Fruit fly (Drosophila melanogaster) whole organism, embryonic: ENCODE results near the gene Ada1-1.

Source experiments
- CG1024 ChIP-seq: fragments of 200-800 bp; sonication (Bioruptor generic); IDR thresholded peaks from 2 replicates; pipeline ENCODE4 v1.3.6; 2022; ENCODE audit warnings: missing biosample characterization, missing genetic modification characterization
- CG11085 ChIP-seq: fragments of 200-800 bp; sonication (Bioruptor generic); IDR thresholded peaks from 2 replicates; pipeline ENCODE4 v1.3.6; 2022; ENCODE audit warnings: missing biosample characterization, missing genetic modification characterization
- CG11504 ChIP-seq: fragments of 200-800 bp; sonication (Bioruptor generic); optimal IDR thresholded peaks from 3 replicates; lab custom pipeline; 2019; ENCODE audit warnings: missing biosample characterization, mild to moderate bottlenecking, missing genetic modification characterization, moderate library complexity
- CG14014 ChIP-seq: fragments of 200-800 bp; sonication (Bioruptor generic); IDR thresholded peaks from 2 replicates; pipeline ENCODE4 v1.3.6; 2022; ENCODE audit warnings: missing biosample characterization, missing genetic modification characterization
- CG14710 ChIP-seq: fragments of 200-800 bp; sonication (Bioruptor generic); optimal IDR thresholded peaks from 3 replicates; lab custom pipeline; 2019; ENCODE audit warnings: missing biosample characterization, mild to moderate bottlenecking, missing genetic modification characterization, moderate library complexity
- CG1603 ChIP-seq: fragments of 200-800 bp; sonication (Bioruptor generic); optimal IDR thresholded peaks from 2 replicates; lab custom pipeline; 2019; ENCODE audit warnings: missing biosample characterization, mild to moderate bottlenecking, missing genetic modification characterization, moderate library complexity
- CG17802 ChIP-seq: fragments of 200-800 bp; sonication (Bioruptor generic); optimal IDR thresholded peaks from 2 replicates; lab custom pipeline; 2018; ENCODE audit warnings: missing biosample characterization, mild to moderate bottlenecking, missing genetic modification characterization, moderate library complexity
- CG2678 ChIP-seq: fragments of 200-800 bp; sonication (Bioruptor generic); optimal IDR thresholded peaks from 3 replicates; lab custom pipeline; 2019; ENCODE audit warnings: missing biosample characterization, mild to moderate bottlenecking, missing genetic modification characterization, moderate library complexity
- CG2712 ChIP-seq: fragments of 200-800 bp; optimal IDR thresholded peaks from 3 replicates; lab custom pipeline; 2019; ENCODE audit warnings: missing biosample characterization, mild to moderate bottlenecking, missing genetic modification characterization, moderate library complexity
- CG30403 ChIP-seq: fragments of 200-800 bp; sonication (Bioruptor generic); optimal IDR thresholded peaks from 3 replicates; lab custom pipeline; 2016; ENCODE audit warnings: missing biosample characterization, missing genetic modification characterization
- CG5953 ChIP-seq: fragments of 200-800 bp; sonication (Bioruptor generic); IDR thresholded peaks from 2 replicates; pipeline ENCODE4 v1.3.6; 2022; ENCODE audit warnings: missing biosample characterization, missing genetic modification characterization
- CG7271 ChIP-seq: fragments of 200-800 bp; sonication (Bioruptor generic); optimal IDR thresholded peaks from 2 replicates; lab custom pipeline; 2018; ENCODE audit warnings: missing biosample characterization, mild to moderate bottlenecking, missing genetic modification characterization, moderate library complexity
- CG7963 ChIP-seq: fragments of 200-800 bp; sonication (Bioruptor generic); IDR thresholded peaks from 3 replicates; pipeline ENCODE4 v1.3.6; 2022; ENCODE audit warnings: missing biosample characterization, missing genetic modification characterization; ENCODE audit not compliant: partially characterized antibody
- CG8388 ChIP-seq: fragments of 200-800 bp; sonication (Bioruptor generic); optimal IDR thresholded peaks from 2 replicates; lab custom pipeline; 2019; ENCODE audit warnings: missing biosample characterization, mild to moderate bottlenecking, missing genetic modification characterization, moderate library complexity
- CG8478 ChIP-seq: fragments of >200 bp; optimal IDR thresholded peaks from 2 replicates; lab custom pipeline; 2018
- CG8765 ChIP-seq: fragments of 200-800 bp; sonication (Bioruptor generic); IDR thresholded peaks from 2 replicates; pipeline ENCODE4 v1.3.6; 2022; ENCODE audit warnings: missing biosample characterization, missing genetic modification characterization
- CkIIα-i1 ChIP-seq: fragments of 200-800 bp; sonication (Bioruptor generic); IDR thresholded peaks from 2 replicates; pipeline ENCODE4 v1.3.6; 2022; ENCODE audit warnings: missing biosample characterization, missing genetic modification characterization
- D19A ChIP-seq: fragments of 200-800 bp; optimal IDR thresholded peaks from 3 replicates; lab custom pipeline; 2019; ENCODE audit warnings: missing biosample characterization, mild to moderate bottlenecking, missing genetic modification characterization, moderate library complexity
- Dip2 ChIP-seq: fragments of 200-800 bp; sonication (Bioruptor generic); IDR thresholded peaks from 2 replicates; pipeline ENCODE4 v1.3.6; 2022; ENCODE audit warnings: missing biosample characterization, missing genetic modification characterization
- E2f1 ChIP-seq: fragments of 200-800 bp; sonication (Bioruptor generic); IDR thresholded peaks from 2 replicates; pipeline ENCODE4 v1.3.6; 2022; ENCODE audit warnings: missing biosample characterization, missing genetic modification characterization
- Fer3 ChIP-seq: fragments of 200-800 bp; sonication (Bioruptor generic); optimal IDR thresholded peaks from 2 replicates; lab custom pipeline; 2018; ENCODE audit warnings: missing biosample characterization, mild to moderate bottlenecking, missing genetic modification characterization, moderate library complexity
- Hey ChIP-seq: fragments of 200-800 bp; sonication (Bioruptor generic); optimal IDR thresholded peaks from 3 replicates; lab custom pipeline; 2018; ENCODE audit warnings: missing biosample characterization, mild to moderate bottlenecking, missing genetic modification characterization
- Hr51 ChIP-seq, 2 experiments: fragments of 200-800 bp; sonication (Bioruptor generic); optimal IDR thresholded peaks; 2 replicates in 1 of 2; 3 replicates in 1 of 2; lab custom pipeline; 2016 to 2018; ENCODE audit warnings: missing biosample characterization in 2 of 2, missing genetic modification characterization in 2 of 2, mild to moderate bottlenecking in 1 of 2, moderate library complexity in 1 of 2
- Lim3 ChIP-seq: fragments of 200-800 bp; sonication (Bioruptor generic); IDR thresholded peaks from 2 replicates; pipeline ENCODE4 v1.3.6; 2022; ENCODE audit warnings: missing biosample characterization, missing genetic modification characterization
- Lpt ChIP-seq: fragments of >200 bp; optimal IDR thresholded peaks from 2 replicates; lab custom pipeline; 2018; ENCODE audit warnings: missing biosample characterization, missing genetic modification characterization
- Myb ChIP-seq: fragments of 200-800 bp; sonication (Bioruptor generic); optimal IDR thresholded peaks from 2 replicates; lab custom pipeline; 2016; ENCODE audit warnings: missing biosample characterization, missing genetic modification characterization
- Oaz ChIP-seq: fragments of 200-800 bp; sonication (Bioruptor generic); IDR thresholded peaks from 2 replicates; pipeline ENCODE4 v1.3.6; 2022; ENCODE audit warnings: missing biosample characterization, missing genetic modification characterization
- Optix ChIP-seq: fragments of 200-800 bp; sonication (Bioruptor generic); IDR thresholded peaks from 3 replicates; pipeline ENCODE4 v1.3.6; 2022; ENCODE audit warnings: missing biosample characterization, missing genetic modification characterization
- Rx ChIP-seq: fragments of 200-800 bp; sonication (Bioruptor generic); IDR thresholded peaks from 2 replicates; pipeline ENCODE4 v1.3.6; 2022; ENCODE audit warnings: missing biosample characterization, missing genetic modification characterization
- TFAM ChIP-seq: fragments of 200-800 bp; sonication (Bioruptor generic); optimal IDR thresholded peaks from 2 replicates; lab custom pipeline; 2017; ENCODE audit warnings: missing biosample characterization, missing genetic modification characterization, inconsistent platforms
- Vsx1 ChIP-seq: fragments of 200-800 bp; sonication (Bioruptor generic); optimal IDR thresholded peaks from 2 replicates; lab custom pipeline; 2017; ENCODE audit warnings: missing biosample characterization, mild to moderate bottlenecking, missing genetic modification characterization, missing genetic modification reagents
- az2 ChIP-seq: fragments of 200-800 bp; sonication (Bioruptor generic); optimal IDR thresholded peaks from 3 replicates; lab custom pipeline; 2016; ENCODE audit warnings: missing biosample characterization, missing genetic modification characterization
- bcd ChIP-seq: fragments of 200-800 bp; sonication (Bioruptor generic); optimal IDR thresholded peaks from 2 replicates; lab custom pipeline; 2017; ENCODE audit warnings: missing biosample characterization, mild to moderate bottlenecking, missing genetic modification characterization
- btn ChIP-seq: fragments of 200-800 bp; sonication (Bioruptor generic); optimal IDR thresholded peaks from 2 replicates; lab custom pipeline; 2016; ENCODE audit warnings: missing biosample characterization, missing genetic modification characterization
- cad ChIP-seq: fragments of >200 bp; optimal IDR thresholded peaks from 2 replicates; lab custom pipeline; 2017; ENCODE audit warnings: missing biosample characterization, missing genetic modification characterization
- ci ChIP-seq: fragments of 200-800 bp; sonication (Bioruptor generic); IDR thresholded peaks from 3 replicates; pipeline ENCODE4 v1.3.6; 2022; ENCODE audit warnings: missing biosample characterization, missing genetic modification characterization
- dati ChIP-seq: fragments of 200-800 bp; sonication (Bioruptor generic); IDR thresholded peaks from 2 replicates; pipeline ENCODE4 v1.3.6; 2022; ENCODE audit warnings: missing biosample characterization, missing genetic modification characterization
- dmrt11E ChIP-seq: fragments of 200-800 bp; sonication (Bioruptor generic); optimal IDR thresholded peaks from 3 replicates; lab custom pipeline; 2018; ENCODE audit warnings: missing biosample characterization, mild to moderate bottlenecking, missing genetic modification characterization, moderate library complexity
- dpn ChIP-seq, 2 experiments: fragments of 200-800 bp; sonication (Bioruptor generic); optimal IDR thresholded peaks; 3 replicates each; lab custom pipeline; 2016; ENCODE audit warnings: missing biosample characterization in 2 of 2, missing genetic modification characterization in 2 of 2
- gt ChIP-seq: fragments of 200-800 bp; sonication (Bioruptor generic); IDR thresholded peaks from 2 replicates; pipeline ENCODE4 v1.3.6; 2022; ENCODE audit warnings: missing biosample characterization, missing genetic modification characterization
- hb ChIP-seq: fragments of 200-800 bp; sonication (Bioruptor generic); IDR thresholded peaks from 3 replicates; pipeline ENCODE4 v1.3.6; 2022; ENCODE audit warnings: missing biosample characterization, missing genetic modification characterization; ENCODE audit not compliant: partially characterized antibody
- kah ChIP-seq: fragments of 200-800 bp; sonication (Bioruptor generic); optimal IDR thresholded peaks from 2 replicates; lab custom pipeline; 2018; ENCODE audit warnings: missing biosample characterization, mild to moderate bottlenecking, missing genetic modification characterization
- ken ChIP-seq: fragments of 200-800 bp; sonication (Bioruptor generic); IDR thresholded peaks from 3 replicates; pipeline ENCODE4 v1.3.6; 2022; ENCODE audit warnings: missing biosample characterization, missing genetic modification characterization
- mirr ChIP-seq: fragments of 200-800 bp; sonication (Bioruptor generic); optimal IDR thresholded peaks from 3 replicates; lab custom pipeline; 2018; ENCODE audit warnings: missing biosample characterization, mild to moderate bottlenecking, missing genetic modification characterization
- nerfin-1 ChIP-seq: fragments of 200-800 bp; sonication (Bioruptor generic); optimal IDR thresholded peaks from 3 replicates; lab custom pipeline; 2019; ENCODE audit warnings: missing biosample characterization, mild to moderate bottlenecking, missing genetic modification characterization, moderate library complexity
- ranshi ChIP-seq: fragments of 200-800 bp; sonication (Bioruptor generic); IDR thresholded peaks from 2 replicates; pipeline ENCODE4 v1.3.6; 2022; ENCODE audit warnings: missing biosample characterization, missing genetic modification characterization
- stc ChIP-seq: fragments of 200-800 bp; sonication (Bioruptor generic); IDR thresholded peaks from 2 replicates; pipeline ENCODE4 v1.3.6; 2022; ENCODE audit warnings: missing biosample characterization, missing genetic modification characterization
- stwl ChIP-seq: fragments of 200-800 bp; sonication (Bioruptor generic); optimal IDR thresholded peaks from 3 replicates; lab custom pipeline; 2018; ENCODE audit warnings: missing biosample characterization, mild to moderate bottlenecking, missing genetic modification characterization, moderate library complexity
- vvl ChIP-seq: fragments of 200-800 bp; sonication (Bioruptor generic); IDR thresholded peaks from 2 replicates; pipeline ENCODE4 v1.3.6; 2022; ENCODE audit warnings: missing biosample characterization, missing genetic modification characterization
- wek ChIP-seq: fragments of 200-800 bp; sonication (Bioruptor generic); optimal IDR thresholded peaks from 3 replicates; lab custom pipeline; 2018; ENCODE audit warnings: missing biosample characterization, mild to moderate bottlenecking, missing genetic modification characterization, moderate library complexity
- wor ChIP-seq: fragments of 200-800 bp; sonication (Bioruptor generic); IDR thresholded peaks from 2 replicates; pipeline ENCODE4 v1.3.6; 2022; ENCODE audit warnings: missing biosample characterization, missing genetic modification characterization

Ada1-1 gene

DNA sequence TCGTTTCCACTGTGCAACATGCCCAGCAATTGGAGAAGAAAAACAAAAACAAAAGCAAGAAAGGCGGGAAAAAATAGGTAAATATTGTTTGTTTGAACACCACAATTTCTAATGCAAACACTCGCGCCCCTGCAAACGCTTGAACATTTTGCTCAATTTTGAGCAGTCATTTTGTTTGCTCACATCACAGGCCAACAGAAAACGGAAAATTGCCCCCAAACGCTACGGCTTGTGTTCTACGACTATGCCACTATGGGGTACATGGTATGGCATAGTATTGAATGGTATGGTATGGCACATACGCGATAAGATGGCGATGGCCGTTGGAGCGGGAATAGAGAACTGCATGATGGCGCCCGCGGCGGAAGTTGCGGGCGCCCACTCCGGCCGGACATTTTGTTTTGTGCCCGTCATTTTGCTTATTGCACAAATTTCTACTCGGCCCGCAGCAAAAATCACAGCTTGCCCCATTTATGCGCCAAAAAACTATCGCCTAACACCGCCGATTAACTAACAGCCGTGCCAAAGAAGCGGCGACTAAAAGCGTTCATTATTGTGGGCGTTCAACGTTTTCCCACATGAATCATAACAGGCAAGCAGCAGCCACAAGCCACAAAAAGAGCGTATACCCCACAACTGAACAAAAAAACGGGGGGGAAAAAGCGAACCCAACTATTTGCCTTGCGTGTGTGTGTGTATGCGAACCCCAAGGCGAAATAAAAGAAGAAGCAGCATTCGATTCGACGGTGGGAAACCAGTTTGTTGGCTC, 7.8 kb downstream of the Ada1-1 start (continued):
- TF ChIP-seq dpn (GFP tag; optimal IDR thresholded peaks at IDR 0.05; lab: Kevin White, UChicago) (peak; percentile 33 to 50), Hr51 (GFP tag; optimal IDR thresholded peaks at IDR 0.05; lab: Kevin White, UChicago) (peak in 1 of 2 experiments; percentile 15), CG2678 (tag; lab: Kevin White, UChicago) (peak; percentile 73), btn (GFP tag; lab: Kevin White, UChicago) (peak; percentile 12), Oaz (GFP tag; lab: Robert Waterston, UW) (no peak), CG8478 (no peak), CG2712 (peak; percentile 2), CG1603 (peak; percentile 77), CG14014 (GFP tag; lab: Robert Waterston, UW) (no peak), stwl (tag; lab: Kevin White, UChicago) (no peak), dmrt11E (tag; lab: Kevin White, UChicago) (peak; percentile 70), CG8765 (GFP tag; lab: Robert Waterston, UW) (no peak), wor (GFP tag; lab: Robert Waterston, UW) (no peak), CG17802 (tag; lab: Kevin White, UChicago) (peak; percentile 43), Rx (GFP tag; lab: Robert Waterston, UW) (no peak), E2f1 (GFP tag; lab: Robert Waterston, UW) (no peak), bcd (GFP tag; lab: Kevin White, UChicago) (peak; percentile 36), stc (no peak), CG7963 (no peak), mirr (GFP tag; lab: Kevin White, UChicago) (peak; percentile 46), CG11504 (tag; lab: Kevin White, UChicago) (peak; percentile 72), Hey (peak; percentile 75), CG14710 (peak; percentile 64), ranshi (no peak), Myb (GFP tag; lab: Kevin White, UChicago) (no peak), dati (no peak), CG5953 (GFP tag; lab: Robert Waterston, UW) (no peak), TFAM (GFP tag; lab: Kevin White, UChicago) (no peak), D19A (tag; lab: Kevin White, UChicago) (peak; percentile 52), ken (GFP tag; lab: Robert Waterston, UW) (no peak), CG8388 (peak; percentile 64), CG30403 (no peak), vvl (GFP tag; lab: Robert Waterston, UW) (no peak), hb (GFP tag; lab: Robert Waterston, UW) (no peak), Optix (no peak), nerfin-1 (tag; lab: Kevin White, UChicago) (no peak), Dip2 (GFP tag; lab: Robert Waterston, UW) (no peak), CG11085 (GFP tag; lab: Robert Waterston, UW) (no peak), Lpt (GFP tag; lab: Kevin White, UChicago) (no peak), cad (GFP tag; lab: Kevin White, UChicago) (no peak), wek (GFP tag; lab: Kevin White, UChicago) (peak; percentile 88), Vsx1 (GFP tag; lab: Kevin White, UChicago) (peak; percentile 88), Lim3 (GFP tag; lab: Robert Waterston, UW) (no peak), Fer3 (peak; percentile 20), ci (GFP tag; lab: Robert Waterston, UW) (no peak), CG1024 (GFP tag; lab: Robert Waterston, UW) (no peak), CkIIα-i1 (GFP tag; lab: Robert Waterston, UW) (no peak), kah (GFP tag; lab: Kevin White, UChicago) (peak; percentile 26), CG7271 (no peak), az2 (GFP tag; lab: Kevin White, UChicago) (peak; percentile 43), gt (no peak)
